Worm (Caenorhabditis elegans) whole organism, L4/young adult: ENCODE measurements around the gene lpin-1.

Experiments used
- dao-5 ChIP-seq: sonication (generic microtip); optimal IDR thresholded peaks from 2 replicates; lab custom pipeline; 2016; ENCODE audit warnings: missing genotype, missing genetic modification characterization, moderate library complexity, missing compliant biosample characterization
- him-1 ChIP-seq: sonication (generic microtip); optimal IDR thresholded peaks from 2 replicates; lab custom pipeline; 2016; ENCODE audit warnings: missing genotype, missing genetic modification reagents, missing genetic modification characterization, missing compliant biosample characterization

DNA sequence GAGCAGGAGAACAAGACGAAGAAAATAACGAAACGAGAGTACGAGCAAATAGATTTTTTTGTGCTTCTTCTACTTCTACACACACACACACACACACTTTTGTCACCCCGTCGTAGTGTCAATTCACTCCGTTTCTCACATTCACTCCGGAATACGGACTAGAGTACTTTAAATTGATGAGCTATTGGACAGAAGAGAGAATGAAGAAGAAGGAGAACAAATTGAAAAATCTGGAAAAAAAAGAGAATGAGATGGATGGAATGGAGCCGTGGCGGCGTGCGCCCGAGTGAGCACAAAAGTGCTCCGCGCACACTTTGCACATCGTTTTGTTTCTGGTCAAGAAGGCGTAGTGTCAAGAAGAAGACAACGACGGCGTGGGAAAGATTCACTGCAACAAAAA lies 33.6 kb upstream of the lpin-1 start:
- TF ChIP-seq dao-5: no peak
- TF ChIP-seq him-1 (tag; lab: Kevin White, UChicago): no peak
